Worm (Caenorhabditis elegans) whole organism, L1 larva: ENCODE measurements around the gene Y46C8AM.1.

Source experiments
- C16A3.4 ChIP-seq: fragments of 150-350 bp; optimal IDR thresholded peaks from 2 replicates; lab custom pipeline; 2014; ENCODE audit warnings: missing biosample characterization, missing genetic modification characterization
- C34B4.2 ChIP-seq: sonication (generic microtip); optimal IDR thresholded peaks from 2 replicates; lab custom pipeline; 2017; ENCODE audit warnings: mild to moderate bottlenecking, missing genetic modification characterization, missing compliant biosample characterization
- Y116A8C.19 ChIP-seq: sonication (generic microtip); optimal IDR thresholded peaks from 2 replicates; lab custom pipeline; 2016; ENCODE audit warnings: missing compliant biosample characterization, missing genetic modification characterization, borderline replicate concordance
- aha-1 ChIP-seq: fragments of 150-350 bp; optimal IDR thresholded peaks from 2 replicates; lab custom pipeline; 2014; ENCODE audit warnings: missing biosample characterization, missing genetic modification characterization
- aly-2 ChIP-seq: fragments of 150-350 bp; optimal IDR thresholded peaks from 2 replicates; lab custom pipeline; 2014; ENCODE audit warnings: missing biosample characterization, missing genetic modification characterization
- ama-1 ChIP-seq: fragments of 150-350 bp; optimal IDR thresholded peaks from 2 replicates; lab custom pipeline; 2014
- blmp-1 ChIP-seq: fragments of 150-350 bp; optimal IDR thresholded peaks from 2 replicates; lab custom pipeline; 2014; ENCODE audit warnings: missing biosample characterization, missing genetic modification characterization
- ceh-63 ChIP-seq: fragments of 200-800 bp; sonication (Bioruptor generic); optimal IDR thresholded peaks from 2 replicates; lab custom pipeline; 2018; ENCODE audit warnings: mild to moderate bottlenecking, missing genetic modification characterization, missing compliant biosample characterization
- ceh-88 ChIP-seq: fragments of 200-800 bp; sonication (Bioruptor generic); IDR thresholded peaks from 2 replicates; pipeline ENCODE4 v1.3.6; 2022; ENCODE audit warnings: missing genetic modification characterization, missing compliant biosample characterization
- ces-1 ChIP-seq: fragments of 150-350 bp; optimal IDR thresholded peaks from 2 replicates; lab custom pipeline; 2014; ENCODE audit warnings: missing biosample characterization, missing genetic modification reagents, missing genetic modification characterization
- dpl-1 ChIP-seq, 3 experiments: fragments of 150-350 bp in 2 of 3; sonication (generic microtip) in 1 of 3; optimal IDR thresholded peaks; 2 replicates each; lab custom pipeline; 2014 to 2017; ENCODE audit warnings: missing biosample characterization in 3 of 3, missing genetic modification characterization in 3 of 3, missing genetic modification reagents in 3 of 3
- efl-1 ChIP-seq, 4 experiments: fragments of 150-350 bp; optimal IDR thresholded peaks in 3 of 4; peaks in 1 of 4; 1 replicate in 1 of 4; 2 replicates in 3 of 4; lab custom pipeline; 2014; ENCODE audit warnings: missing biosample characterization in 2 of 4, missing genetic modification characterization in 2 of 4, missing genetic modification reagents in 2 of 4
- egl-13 ChIP-seq: sonication (generic microtip); optimal IDR thresholded peaks from 2 replicates; lab custom pipeline; 2016; ENCODE audit warnings: missing genotype, missing genetic modification reagents, missing genetic modification characterization, missing compliant biosample characterization
- elt-2 ChIP-seq: sonication (generic microtip); optimal IDR thresholded peaks from 2 replicates; lab custom pipeline; 2016; ENCODE audit warnings: missing genetic modification characterization, mild to moderate bottlenecking, inconsistent platforms, missing compliant biosample characterization, missing genetic modification reagents
- fkh-10 ChIP-seq: sonication (generic microtip); optimal IDR thresholded peaks from 2 replicates; lab custom pipeline; 2017; ENCODE audit warnings: missing biosample characterization, missing genetic modification reagents, missing genetic modification characterization
- fkh-4 ChIP-seq: sonication (generic microtip); optimal IDR thresholded peaks from 2 replicates; lab custom pipeline; 2016; ENCODE audit warnings: missing compliant biosample characterization, missing genetic modification characterization, borderline replicate concordance
- fkh-8 ChIP-seq: sonication (generic microtip); optimal IDR thresholded peaks from 2 replicates; lab custom pipeline; 2016; ENCODE audit warnings: mild to moderate bottlenecking, missing genetic modification characterization, missing compliant biosample characterization
- hpl-2 ChIP-seq: fragments of 150-350 bp; optimal IDR thresholded peaks from 2 replicates; lab custom pipeline; 2014; ENCODE audit warnings: missing biosample characterization, missing genetic modification reagents, missing genetic modification characterization
- jun-1 ChIP-seq: fragments of 150-350 bp; optimal IDR thresholded peaks from 2 replicates; lab custom pipeline; 2014; ENCODE audit warnings: missing biosample characterization, missing genetic modification reagents, missing genetic modification characterization
- lin-13 ChIP-seq: fragments of 150-350 bp; optimal IDR thresholded peaks from 2 replicates; lab custom pipeline; 2014; ENCODE audit warnings: missing biosample characterization, missing genetic modification reagents, missing genetic modification characterization
- lin-35 ChIP-seq, 2 experiments: fragments of 150-350 bp; optimal IDR thresholded peaks; 2 replicates each; lab custom pipeline; 2014; ENCODE audit warnings: missing biosample characterization in 2 of 2, missing genetic modification characterization in 2 of 2, missing genetic modification reagents in 2 of 2
- lin-39 ChIP-seq: fragments of 150-350 bp; optimal IDR thresholded peaks from 2 replicates; lab custom pipeline; 2014; ENCODE audit warnings: missing biosample characterization, missing genetic modification reagents, missing genetic modification characterization
- mdl-1 ChIP-seq, 2 experiments: fragments of 150-350 bp; optimal IDR thresholded peaks; 2 replicates each; lab custom pipeline; 2014 to 2017; ENCODE audit warnings: missing biosample characterization in 2 of 2, missing genetic modification characterization in 2 of 2, inconsistent platforms in 1 of 2
- nhr-12 ChIP-seq: sonication (generic microtip); optimal IDR thresholded peaks from 2 replicates; lab custom pipeline; 2017; ENCODE audit warnings: missing biosample characterization, missing genetic modification characterization
- nhr-20 ChIP-seq: sonication (generic microtip); optimal IDR thresholded peaks from 2 replicates; lab custom pipeline; 2016; ENCODE audit warnings: mild to moderate bottlenecking, missing genetic modification characterization, missing compliant biosample characterization
- nhr-237 ChIP-seq: fragments of 150-350 bp; optimal IDR thresholded peaks from 2 replicates; lab custom pipeline; 2014; ENCODE audit warnings: missing biosample characterization, missing genetic modification characterization
- nhr-28 ChIP-seq: fragments of 150-350 bp; optimal IDR thresholded peaks from 2 replicates; lab custom pipeline; 2014; ENCODE audit warnings: missing biosample characterization, missing genetic modification characterization
- nhr-47 ChIP-seq: sonication (generic microtip); optimal IDR thresholded peaks from 2 replicates; lab custom pipeline; 2016; ENCODE audit warnings: mild to moderate bottlenecking, missing genetic modification characterization, moderate library complexity, missing compliant biosample characterization
- nhr-76 ChIP-seq: sonication (generic microtip); optimal IDR thresholded peaks from 2 replicates; lab custom pipeline; 2017; ENCODE audit warnings: missing biosample characterization, missing genetic modification characterization
- nhr-84 ChIP-seq: sonication (generic microtip); optimal IDR thresholded peaks from 2 replicates; lab custom pipeline; 2017; ENCODE audit warnings: missing biosample characterization, missing genetic modification characterization
- nhr-85 ChIP-seq: sonication (generic microtip); peaks from one replicate; lab custom pipeline; 2016; ENCODE audit warnings: missing genetic modification characterization, inconsistent platforms, missing compliant biosample characterization
- nhr-90 ChIP-seq: sonication (generic microtip); optimal IDR thresholded peaks from 2 replicates; lab custom pipeline; 2016; ENCODE audit warnings: mild to moderate bottlenecking, missing genetic modification characterization, missing compliant biosample characterization; ENCODE audit not compliant: poor library complexity
- pag-3 ChIP-seq: sonication (generic microtip); optimal IDR thresholded peaks from 2 replicates; lab custom pipeline; 2017; ENCODE audit warnings: missing genetic modification characterization, mild to moderate bottlenecking, missing compliant biosample characterization, antibody characterized with exemption, borderline replicate concordance; ENCODE audit not compliant: insufficient read depth
- pax-3 ChIP-seq: fragments of 200-800 bp; sonication (Bioruptor generic); optimal IDR thresholded peaks from 2 replicates; lab custom pipeline; 2018; ENCODE audit warnings: mild to moderate bottlenecking, missing genetic modification characterization, moderate library complexity, missing compliant biosample characterization
- pqm-1 ChIP-seq: sonication (generic microtip); optimal IDR thresholded peaks from 3 replicates; lab custom pipeline; 2017; ENCODE audit warnings: missing biosample characterization, missing genetic modification characterization
- sptf-1 ChIP-seq: fragments of 150-350 bp; optimal IDR thresholded peaks from 2 replicates; lab custom pipeline; 2014; ENCODE audit warnings: missing biosample characterization, missing genetic modification characterization
- sup-37 ChIP-seq: fragments of 200-800 bp; sonication (Bioruptor generic); optimal IDR thresholded peaks from 2 replicates; lab custom pipeline; 2018; ENCODE audit warnings: mild to moderate bottlenecking, missing genetic modification characterization, missing compliant biosample characterization
- swsn-7 ChIP-seq: sonication (generic microtip); optimal IDR thresholded peaks from 2 replicates; lab custom pipeline; 2016; ENCODE audit warnings: missing genetic modification characterization, missing compliant biosample characterization
- tlp-1 ChIP-seq: fragments of 150-350 bp; optimal IDR thresholded peaks from 2 replicates; lab custom pipeline; 2014; ENCODE audit warnings: missing biosample characterization, missing genetic modification characterization
- unc-130 ChIP-seq: fragments of 150-350 bp; optimal IDR thresholded peaks from 2 replicates; lab custom pipeline; 2017; ENCODE audit warnings: missing biosample characterization, missing genetic modification characterization, inconsistent platforms
- unc-98 ChIP-seq: fragments of 200-800 bp; sonication (Bioruptor generic); IDR thresholded peaks from 2 replicates; pipeline ENCODE4 v1.3.6; 2022; ENCODE audit warnings: missing genetic modification characterization, missing compliant biosample characterization
- vab-15 ChIP-seq: sonication (generic microtip); optimal IDR thresholded peaks from 2 replicates; lab custom pipeline; 2017; ENCODE audit warnings: missing genotype, mild to moderate bottlenecking, missing genetic modification characterization, missing compliant biosample characterization
- xbp-1 ChIP-seq: sonication (generic microtip); optimal IDR thresholded peaks from 2 replicates; lab custom pipeline; 2016; ENCODE audit warnings: missing genetic modification characterization, missing compliant biosample characterization
- zag-1 ChIP-seq: fragments of 150-350 bp; optimal IDR thresholded peaks from 2 replicates; lab custom pipeline; 2014; ENCODE audit warnings: missing biosample characterization, missing genetic modification characterization
- zip-4 ChIP-seq: fragments of 200-800 bp; sonication (Bioruptor generic); optimal IDR thresholded peaks from 2 replicates; lab custom pipeline; 2018; ENCODE audit warnings: mild to moderate bottlenecking, missing genetic modification characterization, moderate library complexity, missing compliant biosample characterization
- ztf-11 ChIP-seq, 2 experiments: sonication (generic microtip); optimal IDR thresholded peaks; 2 replicates each; lab custom pipeline; 2016 to 2017; ENCODE audit warnings: missing genetic modification characterization in 2 of 2, missing biosample characterization in 1 of 2, missing compliant biosample characterization in 1 of 2

Y46C8AM.1 gene

ce11 chrIV:3988132-3988531 lies 25.4 kb downstream of the Y46C8AM.1 start:
- TF ChIP-seq sptf-1 (tag; lab: Kevin White, UChicago) (no peak), C16A3.4 (tag; lab: Kevin White, UChicago) (no peak), nhr-12 (tag; lab: Kevin White, UChicago) (no peak), fkh-10 (GFP tag; lab: Kevin White, UChicago) (no peak), nhr-28 (tag; lab: Kevin White, UChicago) (no peak), dpl-1 (GFP tag; optimal IDR thresholded peaks at IDR 0.05; lab: Kevin White, UChicago) (no peak), nhr-20 (no peak), zip-4 (GFP tag; lab: Kevin White, UChicago) (no peak), aha-1 (tag; lab: Kevin White, UChicago) (no peak), fkh-4 (no peak), ceh-88 (no peak)
- TF ChIP-seq, all 84 proteins: peak for 0

DNA sequence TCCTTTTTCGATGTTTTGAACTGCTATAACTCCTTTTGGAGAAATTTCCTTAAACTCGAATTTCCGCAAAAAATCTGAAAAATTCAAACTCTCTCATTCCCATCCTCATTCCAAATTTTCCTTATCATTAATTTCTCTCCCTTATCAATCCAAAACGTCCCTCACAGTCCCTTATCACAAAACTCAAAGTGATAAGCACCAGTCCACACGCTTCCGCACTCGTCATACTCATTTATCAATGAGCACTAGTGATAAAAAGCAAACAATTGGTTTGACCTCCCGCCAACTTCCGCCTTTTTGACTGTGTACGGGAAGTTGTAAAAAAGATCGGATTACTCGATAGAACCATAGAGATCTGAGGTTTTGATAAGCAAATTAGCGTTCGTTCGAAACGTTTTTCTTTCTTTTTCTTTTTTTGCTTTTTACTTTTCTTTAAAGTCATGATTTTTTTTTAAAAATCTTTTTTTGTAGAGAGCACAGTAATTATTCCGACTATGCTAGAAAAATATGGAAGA lies 26.0 kb downstream of the Y46C8AM.1 start, which contains the start of gene clec-78:
TSS of gene clec-78 (plus strand) at position 465 of the 515 bp plus-strand sequence.
- TF ChIP-seq mdl-1 (tag; optimal IDR thresholded peaks at IDR 0.05; lab: Kevin White, UChicago) = peak in 1 of 2 experiments; percentile 45
- TF ChIP-seq blmp-1 (tag; lab: Kevin White, UChicago) = no peak
- TF ChIP-seq nhr-76 = no peak
- no peak for TF ChIP-seq zag-1 (tag; lab: Kevin White, UChicago)
- TF ChIP-seq C34B4.2 (tag; lab: Kevin White, UChicago) = no peak
- TF ChIP-seq ztf-11 (tag; optimal IDR thresholded peaks at IDR 0.05; lab: Kevin White, UChicago) = no peak
- peak; percentile 98 for TF ChIP-seq jun-1 (tag; lab: Kevin White, UChicago)
- no peak for TF ChIP-seq aly-2 (tag; lab: Kevin White, UChicago)
- TF ChIP-seq egl-13 (tag; lab: Kevin White, UChicago) = no peak
- TF ChIP-seq lin-39 = no peak
- peak; percentile 87 for TF ChIP-seq tlp-1
- TF ChIP-seq lin-35 (GFP tag; optimal IDR thresholded peaks at IDR 0.05; lab: Kevin White, UChicago) = peak in 1 of 2 experiments; percentile 61
- no peak for TF ChIP-seq sup-37 (GFP tag; lab: Kevin White, UChicago)
- no peak for TF ChIP-seq sptf-1 (tag; lab: Kevin White, UChicago)
- no peak for TF ChIP-seq C16A3.4 (tag; lab: Kevin White, UChicago)
- TF ChIP-seq pax-3 (tag; lab: Kevin White, UChicago) = peak; percentile 67
- TF ChIP-seq ces-1 (GFP tag; lab: Kevin White, UChicago) = no peak
- no peak for TF ChIP-seq unc-130
- no peak for TF ChIP-seq nhr-84 (tag; lab: Kevin White, UChicago)
- TF ChIP-seq pqm-1 = peak; percentile 98
- no peak for TF ChIP-seq xbp-1 (tag; lab: Kevin White, UChicago)
- TF ChIP-seq fkh-8 (tag; lab: Kevin White, UChicago) = no peak
- no peak for TF ChIP-seq swsn-7 (tag; lab: Kevin White, UChicago)
- TF ChIP-seq elt-2 = peak; percentile 100
- no peak for TF ChIP-seq nhr-47 (tag; lab: Kevin White, UChicago)
- no peak for TF ChIP-seq unc-98 (GFP tag; lab: Robert Waterston, UW)
- no peak for TF ChIP-seq nhr-237 (tag; lab: Kevin White, UChicago)
- no peak for TF ChIP-seq hpl-2 (GFP tag; lab: Kevin White, UChicago)
- TF ChIP-seq Y116A8C.19 (tag; lab: Kevin White, UChicago) = no peak
- TF ChIP-seq fkh-4 = no peak
- TF ChIP-seq lin-13 = no peak
- peak; percentile 3 for TF ChIP-seq nhr-90 (tag; lab: Kevin White, UChicago)

- TF ChIP-seq pag-3 (tag; lab: Kevin White, UChicago) = no peak
- no peak for TF ChIP-seq nhr-85 (tag; lab: Kevin White, UChicago)
- TF ChIP-seq nhr-237 (tag; lab: Kevin White, UChicago) = no peak
- TF ChIP-seq unc-130 = no peak
- no peak for TF ChIP-seq aly-2 (tag; lab: Kevin White, UChicago)
- no peak for TF ChIP-seq mdl-1 (tag; optimal IDR thresholded peaks at IDR 0.05; lab: Kevin White, UChicago)
- no peak for TF ChIP-seq ceh-63 (GFP tag; lab: Kevin White, UChicago)
- TF ChIP-seq blmp-1 (tag; lab: Kevin White, UChicago) = no peak
- no peak for TF ChIP-seq nhr-12 (tag; lab: Kevin White, UChicago)
- TF ChIP-seq ama-1 = no peak
- no peak for TF ChIP-seq vab-15 (tag; lab: Kevin White, UChicago)
- TF ChIP-seq fkh-8 (tag; lab: Kevin White, UChicago) = no peak
- no peak for TF ChIP-seq jun-1 (tag; lab: Kevin White, UChicago)
- no peak for TF ChIP-seq efl-1 (optimal IDR thresholded peaks at IDR 0.05; lab: Kevin White, UChicago)
- TF ChIP-seq efl-1 (GFP tag; optimal IDR thresholded peaks at IDR 0.05 in 1 of 2; lab: Kevin White, UChicago) = no peak
Measured at ce11 chrIV:3993292-3993691, 30.6 kb downstream of the Y46C8AM.1 start, which contains the start of gene F47C12.6. TSS of gene F47C12.6 (minus strand) at chrIV:3993392.
